Worm (Caenorhabditis elegans): ENCODE data around the gene C38C3.4.
A peak's percentile ranks its signal among the peaks of the same experiment; 100 is the strongest.

Gene C38C3.4

ce11 chrV:1471078-1471969, 10.5 kb upstream of the C38C3.4 start:
- no peak for TF ChIP-seq unc-39 (tag; optimal IDR thresholded peaks at IDR 0.05)
- no peak for TF ChIP-seq aly-2 (tag; optimal IDR thresholded peaks at IDR 0.05)
- no peak for TF ChIP-seq nhr-237 (tag; optimal IDR thresholded peaks at IDR 0.05)
- TF ChIP-seq fos-1 (tag; optimal IDR thresholded peaks at IDR 0.05) = peak; percentile 63
- TF ChIP-seq nhr-6 (tag; optimal IDR thresholded peaks at IDR 0.05) = peak; percentile 50
- peak in 1 of 2 experiments; percentile 82 for TF ChIP-seq lsy-2 (tag; optimal IDR thresholded peaks at IDR 0.05)
- no peak for TF ChIP-seq ama-1 (optimal IDR thresholded peaks at IDR 0.05)
- TF ChIP-seq zag-1 (tag; optimal IDR thresholded peaks at IDR 0.05) = peak; percentile 53
- peak; percentile 86 for TF ChIP-seq skn-1 (tag; optimal IDR thresholded peaks at IDR 0.05)
- TF ChIP-seq unc-55 (GFP tag; optimal IDR thresholded peaks at IDR 0.05) = peak; percentile 96
- TF ChIP-seq snpc-4 (tag; optimal IDR thresholded peaks at IDR 0.05) = no peak
- TF ChIP-seq sma-9 (GFP tag; optimal IDR thresholded peaks at IDR 0.05) = peak; percentile 25
- TF ChIP-seq sma-9 (tag; optimal IDR thresholded peaks at IDR 0.05) = no peak
- no peak for TF ChIP-seq unc-62 (GFP tag; optimal IDR thresholded peaks at IDR 0.05)
- TF ChIP-seq elt-1 (tag; optimal IDR thresholded peaks at IDR 0.05) = no peak
- TF ChIP-seq mab-5 (tag; optimal IDR thresholded peaks at IDR 0.05) = peak; percentile 43
- no peak for TF ChIP-seq ceh-16 (tag; optimal IDR thresholded peaks at IDR 0.05)
- TF ChIP-seq crh-2 (tag; optimal IDR thresholded peaks at IDR 0.05) = peak; percentile 72
- TF ChIP-seq ztf-4 (tag; optimal IDR thresholded peaks at IDR 0.05) = peak; percentile 32
- TF ChIP-seq F13H6.1 (tag; optimal IDR thresholded peaks at IDR 0.05) = peak; percentile 44
- peak in 1 of 2 experiments; percentile 10 for TF ChIP-seq mdl-1 (tag; optimal IDR thresholded peaks at IDR 0.05)
- TF ChIP-seq egl-27 (tag; optimal IDR thresholded peaks at IDR 0.05) = no peak
- peak; percentile 13 for TF ChIP-seq nhr-129 (tag; optimal IDR thresholded peaks at IDR 0.05)
- peak; percentile 91 for TF ChIP-seq gmeb-1 (tag; optimal IDR thresholded peaks at IDR 0.05)
- TF ChIP-seq C34F6.9 (tag; optimal IDR thresholded peaks at IDR 0.05) = peak; percentile 87
- TF ChIP-seq ceh-82 (tag; optimal IDR thresholded peaks at IDR 0.05) = no peak
- TF ChIP-seq ZK546.5 (tag; optimal IDR thresholded peaks at IDR 0.05) = no peak
- TF ChIP-seq alr-1 (tag; optimal IDR thresholded peaks at IDR 0.05) = no peak
- no peak for TF ChIP-seq lin-39 (tag; optimal IDR thresholded peaks at IDR 0.05)
- TF ChIP-seq ztf-11 (tag; optimal IDR thresholded peaks at IDR 0.05) = no peak
- TF ChIP-seq nhr-23 (tag; optimal IDR thresholded peaks at IDR 0.05) = no peak
- TF ChIP-seq nhr-77 (tag; optimal IDR thresholded peaks at IDR 0.05) = no peak
- peak; percentile 14 for TF ChIP-seq lin-11 (tag; optimal IDR thresholded peaks at IDR 0.05)
- peak; percentile 58 for TF ChIP-seq nhr-21 (tag; optimal IDR thresholded peaks at IDR 0.05)
- no peak for TF ChIP-seq ztf-1 (GFP tag; conservative IDR thresholded peaks at IDR 0.05)
- TF ChIP-seq R02D3.7 (tag; optimal IDR thresholded peaks at IDR 0.05) = no peak
- no peak for TF ChIP-seq nhr-12 (tag; optimal IDR thresholded peaks at IDR 0.05)
- TF ChIP-seq elt-3 (tag; optimal IDR thresholded peaks at IDR 0.05) = no peak
- TF ChIP-seq dmd-4 (tag; optimal IDR thresholded peaks at IDR 0.05) = no peak
- TF ChIP-seq mbf-1 (tag; optimal IDR thresholded peaks at IDR 0.05) = no peak
- no peak for TF ChIP-seq peb-1 (tag; optimal IDR thresholded peaks at IDR 0.05)
- no peak for TF ChIP-seq blmp-1 (tag; optimal IDR thresholded peaks at IDR 0.05; ENCODE audit: insufficient read depth)
- peak; percentile 87 for TF ChIP-seq lin-13 (GFP tag; optimal IDR thresholded peaks at IDR 0.05)
- TF ChIP-seq Y55F3AM.14 (GFP tag; optimal IDR thresholded peaks at IDR 0.05) = no peak
- no peak for TF ChIP-seq sem-4 (tag; optimal IDR thresholded peaks at IDR 0.05)
- TF ChIP-seq nhr-25 (tag; optimal IDR thresholded peaks at IDR 0.05) = peak; percentile 74
- TF ChIP-seq nhr-11 (tag; optimal IDR thresholded peaks at IDR 0.05) = no peak
- peak; percentile 70 for TF ChIP-seq sma-3 (GFP tag; optimal IDR thresholded peaks at IDR 0.05)
- TF ChIP-seq nhr-10 (tag; optimal IDR thresholded peaks at IDR 0.05) = no peak
